Fruit fly (Drosophila melanogaster) whole organism, embryonic: ENCODE data around the gene CG7943.

ENCODE experiments used
- Bgb ChIP-seq: fragments of 200-800 bp; sonication (Bioruptor generic); IDR thresholded peaks from 2 replicates; pipeline ENCODE4 v1.3.6; 2022; ENCODE audit warnings: missing biosample characterization, missing genetic modification characterization; ENCODE audit not compliant: partially characterized antibody
- Blimp-1 ChIP-seq: fragments of 200-800 bp; sonication (Bioruptor generic); optimal IDR thresholded peaks from 3 replicates; lab custom pipeline; 2018; ENCODE audit warnings: missing biosample characterization, missing genetic modification characterization, mild to moderate bottlenecking, moderate library complexity, missing genetic modification reagents
- CG11093 ChIP-seq: fragments of 200-800 bp; sonication (Bioruptor generic); IDR thresholded peaks from 3 replicates; pipeline ENCODE4 v1.3.6; 2022; ENCODE audit warnings: missing biosample characterization, missing genetic modification characterization
- CG12391 ChIP-seq: fragments of 200-800 bp; sonication (Bioruptor generic); optimal IDR thresholded peaks from 3 replicates; lab custom pipeline; 2018; ENCODE audit warnings: missing biosample characterization, mild to moderate bottlenecking, missing genetic modification characterization, moderate library complexity
- CG13287 ChIP-seq: fragments of 200-800 bp; sonication (Bioruptor generic); IDR thresholded peaks from 2 replicates; pipeline ENCODE4 v1.3.6; 2022; ENCODE audit warnings: missing biosample characterization, missing genetic modification characterization; ENCODE audit not compliant: partially characterized antibody
- CG13894 ChIP-seq: fragments of 200-800 bp; sonication (Bioruptor generic); optimal IDR thresholded peaks from 3 replicates; lab custom pipeline; 2018; ENCODE audit warnings: missing biosample characterization, mild to moderate bottlenecking, missing genetic modification characterization, moderate library complexity
- CG14667 ChIP-seq: fragments of 200-800 bp; sonication (Bioruptor generic); IDR thresholded peaks from 2 replicates; pipeline ENCODE4 v1.3.6; 2022; ENCODE audit warnings: missing biosample characterization, missing genetic modification characterization
- CG15601 ChIP-seq: fragments of 200-800 bp; sonication (Bioruptor generic); optimal IDR thresholded peaks from 3 replicates; lab custom pipeline; 2019; ENCODE audit warnings: missing biosample characterization, mild to moderate bottlenecking, missing genetic modification characterization, moderate library complexity
- CG17186 ChIP-seq: fragments of 200-800 bp; sonication (Bioruptor generic); optimal IDR thresholded peaks from 3 replicates; lab custom pipeline; 2017; ENCODE audit warnings: missing biosample characterization, missing genetic modification reagents, missing genetic modification characterization
- CG17328 ChIP-seq: fragments of 200-800 bp; sonication (Bioruptor generic); IDR thresholded peaks from 2 replicates; pipeline ENCODE4 v1.3.6; 2022; ENCODE audit warnings: missing biosample characterization, missing genetic modification characterization
- CG17361 ChIP-seq: fragments of 200-800 bp; sonication (Bioruptor generic); IDR thresholded peaks from 3 replicates; pipeline ENCODE4 v1.3.6; 2022; ENCODE audit warnings: missing biosample characterization, missing genetic modification characterization
- CG17385 ChIP-seq: fragments of 200-800 bp; sonication (Bioruptor generic); optimal IDR thresholded peaks from 3 replicates; lab custom pipeline; 2018; ENCODE audit warnings: missing biosample characterization, mild to moderate bottlenecking, missing genetic modification characterization
- CG18619 ChIP-seq: fragments of 200-800 bp; sonication (Bioruptor generic); optimal IDR thresholded peaks from 3 replicates; lab custom pipeline; 2017; ENCODE audit warnings: missing biosample characterization, mild to moderate bottlenecking, missing genetic modification characterization
- CG2116 ChIP-seq: fragments of 200-800 bp; sonication (Bioruptor generic); optimal IDR thresholded peaks from 3 replicates; lab custom pipeline; 2018; ENCODE audit warnings: missing biosample characterization, mild to moderate bottlenecking, missing genetic modification characterization
- CG4360 ChIP-seq: fragments of 200-800 bp; sonication (Bioruptor generic); IDR thresholded peaks from 2 replicates; pipeline ENCODE4 v1.3.6; 2022; ENCODE audit warnings: missing biosample characterization, missing genetic modification characterization
- CG4854 ChIP-seq: fragments of 200-800 bp; sonication (Bioruptor generic); optimal IDR thresholded peaks from 2 replicates; lab custom pipeline; 2016; ENCODE audit warnings: missing biosample characterization, missing genetic modification characterization, inconsistent platforms
- CG6272 ChIP-seq: fragments of 200-800 bp; sonication (Bioruptor generic); IDR thresholded peaks from 2 replicates; pipeline ENCODE4 v1.3.6; 2022; ENCODE audit warnings: missing biosample characterization, missing genetic modification characterization
- CG6791 ChIP-seq: fragments of 200-800 bp; sonication (Bioruptor generic); IDR thresholded peaks from 3 replicates; pipeline ENCODE4 v1.3.6; 2022; ENCODE audit warnings: missing biosample characterization, missing genetic modification characterization; ENCODE audit not compliant: partially characterized antibody
- CG8281 ChIP-seq: fragments of 200-800 bp; sonication (Bioruptor generic); optimal IDR thresholded peaks from 2 replicates; lab custom pipeline; 2018; ENCODE audit warnings: missing biosample characterization, mild to moderate bottlenecking, missing genetic modification characterization, moderate library complexity
- CG9797 ChIP-seq: fragments of 200-800 bp; sonication (Bioruptor generic); optimal IDR thresholded peaks from 3 replicates; lab custom pipeline; 2018; ENCODE audit warnings: missing biosample characterization, mild to moderate bottlenecking, missing genetic modification characterization
- Doc3 ChIP-seq: fragments of 200-800 bp; sonication (Bioruptor generic); IDR thresholded peaks from 3 replicates; pipeline ENCODE4 v1.3.6; 2022; ENCODE audit warnings: missing biosample characterization, missing genetic modification characterization; ENCODE audit not compliant: partially characterized antibody
- ERR ChIP-seq: fragments of 200-800 bp; sonication (Bioruptor generic); optimal IDR thresholded peaks from 2 replicates; lab custom pipeline; 2016; ENCODE audit warnings: missing biosample characterization, missing genetic modification characterization
- Ets97D ChIP-seq: fragments of 200-800 bp; sonication (Bioruptor generic); optimal IDR thresholded peaks from 3 replicates; lab custom pipeline; 2016; ENCODE audit warnings: missing biosample characterization, missing genetic modification characterization
- HLH4C ChIP-seq: fragments of 200-800 bp; sonication (Bioruptor generic); IDR thresholded peaks from 3 replicates; pipeline ENCODE4 v1.3.6; 2022; ENCODE audit warnings: missing biosample characterization, missing genetic modification characterization; ENCODE audit not compliant: partially characterized antibody
- HmgZ ChIP-seq: fragments of 200-800 bp; sonication (Bioruptor generic); optimal IDR thresholded peaks from 2 replicates; lab custom pipeline; 2018; ENCODE audit warnings: missing biosample characterization, mild to moderate bottlenecking, missing genetic modification characterization
- Lim3 ChIP-seq: fragments of 200-800 bp; sonication (Bioruptor generic); IDR thresholded peaks from 2 replicates; pipeline ENCODE4 v1.3.6; 2022; ENCODE audit warnings: missing biosample characterization, missing genetic modification characterization
- MBD-R2 ChIP-seq: fragments of 200-800 bp; sonication (Bioruptor generic); IDR thresholded peaks from 2 replicates; pipeline ENCODE4 v1.3.6; 2022; ENCODE audit warnings: missing biosample characterization, missing genetic modification characterization
- MESR4 ChIP-seq: fragments of 200-800 bp; sonication (Bioruptor generic); optimal IDR thresholded peaks from 2 replicates; lab custom pipeline; 2018; ENCODE audit warnings: missing biosample characterization, mild to moderate bottlenecking, missing genetic modification characterization, moderate library complexity
- MTF-1 ChIP-seq: fragments of 200-800 bp; sonication (Bioruptor generic); optimal IDR thresholded peaks from 2 replicates; lab custom pipeline; 2018; ENCODE audit warnings: missing biosample characterization, mild to moderate bottlenecking, missing genetic modification characterization, borderline replicate concordance
- PHDP ChIP-seq: fragments of 200-800 bp; sonication (Bioruptor generic); optimal IDR thresholded peaks from 3 replicates; lab custom pipeline; 2018; ENCODE audit warnings: missing biosample characterization, mild to moderate bottlenecking, missing genetic modification characterization, moderate library complexity
- Scr ChIP-seq: fragments of 200-800 bp; sonication (Bioruptor generic); IDR thresholded peaks from 2 replicates; pipeline ENCODE4 v1.3.6; 2022; ENCODE audit warnings: missing biosample characterization, missing genetic modification characterization; ENCODE audit not compliant: partially characterized antibody
- Sox100B ChIP-seq: fragments of 200-800 bp; sonication (Bioruptor generic); optimal IDR thresholded peaks from 3 replicates; lab custom pipeline; 2018; ENCODE audit warnings: missing biosample characterization, mild to moderate bottlenecking, missing genetic modification characterization
- ap ChIP-seq: fragments of 200-800 bp; sonication (Bioruptor generic); IDR thresholded peaks from 2 replicates; pipeline ENCODE4 v1.3.6; 2022; ENCODE audit warnings: missing biosample characterization, missing genetic modification characterization
- bcd ChIP-seq: fragments of 200-800 bp; sonication (Bioruptor generic); optimal IDR thresholded peaks from 2 replicates; lab custom pipeline; 2017; ENCODE audit warnings: missing biosample characterization, mild to moderate bottlenecking, missing genetic modification characterization
- bigmax ChIP-seq: fragments of 200-800 bp; sonication (Bioruptor generic); optimal IDR thresholded peaks from 2 replicates; lab custom pipeline; 2018; ENCODE audit warnings: missing biosample characterization, mild to moderate bottlenecking, missing genetic modification characterization
- fd3F ChIP-seq: fragments of 200-800 bp; sonication (Bioruptor generic); optimal IDR thresholded peaks from 2 replicates; lab custom pipeline; 2018; ENCODE audit warnings: missing biosample characterization, mild to moderate bottlenecking, missing genetic modification characterization, moderate library complexity
- insv ChIP-seq, 2 experiments: fragments of 200-800 bp; sonication (Bioruptor generic); optimal IDR thresholded peaks; 3 replicates each; lab custom pipeline; 2016 to 2018; ENCODE audit warnings: missing biosample characterization in 2 of 2, missing genetic modification characterization in 2 of 2
- scrt ChIP-seq: fragments of 200-800 bp; sonication (Bioruptor generic); optimal IDR thresholded peaks from 2 replicates; lab custom pipeline; 2018; ENCODE audit warnings: missing biosample characterization, mild to moderate bottlenecking, missing genetic modification characterization, moderate library complexity
- sna ChIP-seq: fragments of 200-800 bp; sonication (Bioruptor generic); IDR thresholded peaks from 2 replicates; pipeline ENCODE4 v1.3.6; 2022; ENCODE audit warnings: missing biosample characterization, missing genetic modification characterization; ENCODE audit not compliant: partially characterized antibody
- zfh1 ChIP-seq: fragments of 200-800 bp; sonication (Bioruptor generic); IDR thresholded peaks from 3 replicates; pipeline ENCODE4 v1.3.6; 2022; ENCODE audit warnings: missing biosample characterization, missing genetic modification characterization

The CG7943 gene

DNA sequence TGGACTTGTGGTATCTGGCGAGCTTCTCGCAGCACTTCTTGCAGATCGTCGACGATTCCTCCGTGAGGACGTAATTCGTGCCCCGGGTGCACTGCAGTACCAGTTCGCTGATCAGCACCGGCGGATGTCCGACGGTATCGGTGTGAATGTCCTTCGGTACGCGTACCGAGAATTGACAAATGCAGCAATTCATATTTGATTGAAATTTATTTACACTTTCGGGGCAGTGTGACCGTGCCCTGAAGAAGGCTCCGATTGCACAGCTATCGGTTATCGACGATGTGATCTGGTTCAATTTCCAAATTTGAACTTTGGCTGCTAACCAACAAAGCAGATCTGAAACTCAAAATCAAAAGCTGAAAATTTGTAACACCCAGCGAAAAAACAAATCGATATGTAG, 9.7 kb upstream of the CG7943 start, which contains the start of gene ZIPIC (continued):
- TF ChIP-seq bigmax (GFP tag; lab: Kevin White, UChicago) (peak; percentile 30), Lim3 (GFP tag; lab: Robert Waterston, UW) (no peak), Bgb (GFP tag; lab: Robert Waterston, UW) (peak; percentile 46), CG4854 (GFP tag; lab: Kevin White, UChicago) (no peak), insv (GFP tag; optimal IDR thresholded peaks at IDR 0.05; lab: Kevin White, UChicago) (no peak), MESR4 (GFP tag; lab: Kevin White, UChicago) (peak; percentile 75), CG17328 (no peak), CG6791 (GFP tag; lab: Robert Waterston, UW) (peak; percentile 67), zfh1 (no peak), Blimp-1 (GFP tag; lab: Kevin White, UChicago) (no peak), scrt (GFP tag; lab: Kevin White, UChicago) (no peak), CG14667 (GFP tag; lab: Robert Waterston, UW) (no peak), CG15601 (peak; percentile 16), CG12391 (no peak), CG6272 (GFP tag; lab: Robert Waterston, UW) (no peak), sna (peak; percentile 61; the same call in 1 of the 2 replicates), Ets97D (GFP tag; lab: Kevin White, UChicago) (peak; percentile 8), fd3F (no peak), CG9797 (GFP tag; lab: Kevin White, UChicago) (peak; percentile 64), CG11093 (GFP tag; lab: Robert Waterston, UW) (no peak), MBD-R2 (peak; percentile 94), Scr (GFP tag; lab: Robert Waterston, UW) (peak; percentile 42; the same call in 1 of the 2 replicates), Sox100B (GFP tag; lab: Kevin White, UChicago) (no peak), bcd (no peak), HmgZ (tag; lab: Kevin White, UChicago) (peak; percentile 18), PHDP (tag; lab: Kevin White, UChicago) (no peak), CG18619 (GFP tag; lab: Kevin White, UChicago) (no peak), CG17186 (peak; percentile 23), CG13894 (tag; lab: Kevin White, UChicago) (no peak), CG17385 (GFP tag; lab: Kevin White, UChicago) (no peak), CG4360 (GFP tag; lab: Robert Waterston, UW) (no peak), ap (no peak), ERR (no peak), CG2116 (GFP tag; lab: Kevin White, UChicago) (peak; percentile 46), HLH4C (GFP tag; lab: Robert Waterston, UW) (peak; percentile 74), CG13287 (peak; percentile 74), CG8281 (tag; lab: Kevin White, UChicago) (no peak), MTF-1 (GFP tag; lab: Kevin White, UChicago) (no peak)

DNA sequence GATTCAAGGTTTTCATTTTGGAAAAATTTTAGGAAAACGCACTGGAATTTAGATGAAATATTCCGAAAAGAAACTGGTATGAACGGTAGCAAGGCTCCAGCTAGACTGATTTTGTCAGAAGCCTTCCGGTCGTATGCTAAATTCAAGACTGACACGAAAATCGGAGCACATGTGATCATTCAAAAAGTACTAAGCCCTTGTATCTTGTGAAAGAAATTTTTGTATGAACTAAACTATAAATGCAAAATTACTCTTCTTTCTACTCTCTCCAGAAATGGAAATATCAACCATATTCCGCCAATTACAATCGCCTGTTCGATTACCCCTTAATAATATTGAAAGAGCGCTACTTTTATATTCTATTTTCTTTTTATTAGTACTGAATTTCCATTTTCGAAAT, 8.6 kb upstream of the CG7943 start, which contains the start of gene ocn:
ocn (minus strand) TSS at position 101 of the 400 bp plus-strand sequence.
- TF ChIP-seq CG17361 (GFP tag; lab: Robert Waterston, UW) = no peak
- TF ChIP-seq Doc3 = 0 out of 3 replicates have a peak, but pooled peaks have one; percentile 6
- TF ChIP-seq, all 482 proteins: peak for 1
